Worm (Caenorhabditis elegans): ENCODE results near the gene cla-1.

- TF ChIP-seq tlf-1 (GFP tag; optimal IDR thresholded peaks at IDR 0.05) (no peak), sdz-38 (tag; optimal IDR thresholded peaks at IDR 0.05) (no peak), Y95B8A.8 (GFP tag; IDR thresholded peaks at IDR 0.05) (no peak), attf-5 (GFP tag; optimal IDR thresholded peaks at IDR 0.05) (no peak), ztf-28 (GFP tag; IDR thresholded peaks at IDR 0.05) (no peak), ZK185.1 (tag; optimal IDR thresholded peaks at IDR 0.05; ENCODE audit: poor library complexity, severe bottlenecking) (no peak), nhr-90 (tag; optimal IDR thresholded peaks at IDR 0.05) (no peak)
Measured at ce11 chrIV:7568593-7568992, 20.1 kb upstream of the cla-1 start, which contains the start of gene clec-180.

All from whole organism, young adult.